Worm (Caenorhabditis elegans) whole organism, L4/young adult: ENCODE results near the gene dkc-1.

Experiments used
- W03F9.2 ChIP-seq: fragments of 150-350 bp; optimal IDR thresholded peaks from 2 replicates; lab custom pipeline; 2014; ENCODE audit warnings: missing biosample characterization, missing genetic modification characterization
- dao-5 ChIP-seq: sonication (generic microtip); optimal IDR thresholded peaks from 2 replicates; lab custom pipeline; 2016; ENCODE audit warnings: missing genotype, missing genetic modification characterization, moderate library complexity, missing compliant biosample characterization
- him-1 ChIP-seq: sonication (generic microtip); optimal IDR thresholded peaks from 2 replicates; lab custom pipeline; 2016; ENCODE audit warnings: missing genotype, missing genetic modification reagents, missing genetic modification characterization, missing compliant biosample characterization

ce11 chrIII:10702805-10703204 is 45.4 kb upstream of the dkc-1 start:
- TF ChIP-seq dao-5 (tag; lab: Kevin White, UChicago) (no peak), W03F9.2 (tag; lab: Kevin White, UChicago) (no peak), him-1 (tag; lab: Kevin White, UChicago) (no peak)
